Fruit fly (Drosophila melanogaster): ENCODE results near the gene GstO1.

Gene GstO1

DNA sequence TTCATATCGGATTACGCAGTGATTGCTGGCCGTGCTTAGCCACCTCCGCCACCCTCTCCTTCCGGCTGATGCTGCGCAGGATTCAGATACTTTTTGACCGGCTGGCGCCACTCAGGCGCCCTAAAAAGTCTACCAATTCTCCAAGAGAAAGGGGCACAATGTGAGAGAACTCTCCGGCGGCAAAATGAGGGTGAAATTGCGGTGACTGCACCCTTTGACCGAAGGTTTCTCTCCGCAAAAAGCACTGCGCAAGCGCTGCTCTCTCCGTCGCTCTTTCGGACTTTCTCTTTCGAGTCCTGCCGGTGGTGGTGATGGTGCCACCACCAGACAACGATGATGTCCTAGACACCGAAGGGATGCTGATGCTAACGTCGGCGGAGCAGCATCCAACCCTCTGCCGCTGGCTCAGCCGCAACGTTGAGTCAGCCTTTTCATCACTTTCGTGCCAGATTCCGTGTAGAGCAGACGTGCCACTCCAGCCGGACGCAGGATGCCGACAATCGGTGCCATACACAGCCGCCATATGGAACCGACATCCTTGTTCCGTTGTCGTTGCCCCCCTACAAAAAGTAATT lies 35.2 kb upstream of the GstO1 start (continued):
- no peak for TF ChIP-seq CG18011 (GFP tag; optimal IDR thresholded peaks at IDR 0.05)
- TF ChIP-seq NC2β (GFP tag; optimal IDR thresholded peaks at IDR 0.05): no peak
- TF ChIP-seq CG8765 (GFP tag; IDR thresholded peaks at IDR 0.05): no peak
- TF ChIP-seq HmgZ (tag; optimal IDR thresholded peaks at IDR 0.05): no peak
- no peak for TF ChIP-seq CG3163 (GFP tag; optimal IDR thresholded peaks at IDR 0.05)
- TF ChIP-seq chm (GFP tag; IDR thresholded peaks at IDR 0.05): peak; percentile 38; the same call in 1 of the 2 replicates
- TF ChIP-seq Ets65A (GFP tag): peak; percentile 51
- TF ChIP-seq gcm (GFP tag; optimal IDR thresholded peaks at IDR 0.05): no peak
- no peak for TF ChIP-seq CG18619 (GFP tag; optimal IDR thresholded peaks at IDR 0.05)
- TF ChIP-seq HLHmδ (GFP tag; optimal IDR thresholded peaks at IDR 0.05): peak; percentile 23
- TF ChIP-seq C15 (GFP tag; IDR thresholded peaks at IDR 0.05): no peak
- TF ChIP-seq Adf1 (GFP tag; IDR thresholded peaks at IDR 0.05): peak; percentile 64; the same call in 1 of the 2 replicates
- no peak for TF ChIP-seq CG10979 (tag; optimal IDR thresholded peaks at IDR 0.05)
- no peak for TF ChIP-seq CG11695 (GFP tag; IDR thresholded peaks at IDR 0.05)
- no peak for TF ChIP-seq TFAM (GFP tag; optimal IDR thresholded peaks at IDR 0.05)
- no peak for TF ChIP-seq CG11504 (tag; optimal IDR thresholded peaks at IDR 0.05)
- no peak for TF ChIP-seq Lpt (GFP tag; optimal IDR thresholded peaks at IDR 0.05)
- TF ChIP-seq dysf (GFP tag; IDR thresholded peaks at IDR 0.05): no peak

DNA sequence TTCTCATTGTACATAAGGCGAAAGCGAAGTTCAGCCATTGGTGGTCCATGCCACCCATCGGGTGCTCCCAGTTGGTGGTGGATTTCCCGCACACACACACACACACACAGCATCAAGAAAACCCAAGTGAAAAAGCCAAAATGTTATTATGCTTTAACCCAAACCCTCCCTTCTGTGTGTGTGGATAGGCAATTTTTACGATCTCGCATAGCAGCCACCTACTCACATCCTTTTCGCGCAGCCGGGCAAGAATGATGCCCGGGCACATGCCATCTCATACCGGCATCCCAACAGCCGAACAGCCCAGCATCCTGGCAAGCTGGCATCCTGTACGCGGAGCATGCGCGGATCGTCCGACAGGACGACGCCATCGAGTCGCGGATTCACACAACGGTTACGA lies 32.4 kb upstream of the GstO1 start:
- TF ChIP-seq Vsx1 (GFP tag; optimal IDR thresholded peaks at IDR 0.05) (no peak), pzg (GFP tag; optimal IDR thresholded peaks at IDR 0.05) (no peak), zf30C (GFP tag; optimal IDR thresholded peaks at IDR 0.05) (no peak), CG1832 (GFP tag; optimal IDR thresholded peaks at IDR 0.05) (peak; percentile 34), seq (GFP tag; IDR thresholded peaks at IDR 0.05) (peak; percentile 44; the same call in 1 of the 2 replicates), Nf-YC (tag; optimal IDR thresholded peaks at IDR 0.05) (peak; percentile 89), CG9932 (GFP tag; IDR thresholded peaks at IDR 0.05) (no peak), tll (GFP tag; optimal IDR thresholded peaks at IDR 0.05) (peak in 1 of 2 experiments; percentile 28), CG6791 (GFP tag; IDR thresholded peaks at IDR 0.05; ENCODE audit: partially characterized antibody) (no peak), cg (GFP tag; optimal IDR thresholded peaks at IDR 0.05) (peak; percentile 36), nerfin-1 (tag; optimal IDR thresholded peaks at IDR 0.05) (peak; percentile 78), Atf6 (GFP tag; IDR thresholded peaks at IDR 0.05) (no peak), stc (GFP tag; IDR thresholded peaks at IDR 0.05) (no peak), pnt (GFP tag; optimal IDR thresholded peaks at IDR 0.05) (no peak), CG4404 (GFP tag; IDR thresholded peaks at IDR 0.05) (no peak), CG14710 (tag; optimal IDR thresholded peaks at IDR 0.05) (no peak), cas (GFP tag; IDR thresholded peaks at IDR 0.05) (no peak), Hmx (GFP tag; optimal IDR thresholded peaks at IDR 0.05) (no peak), CG13296 (GFP tag; optimal IDR thresholded peaks at IDR 0.05) (no peak), CG9817 (tag; optimal IDR thresholded peaks at IDR 0.05) (no peak), sens (GFP tag) (peak; percentile 28), ems (GFP tag; optimal IDR thresholded peaks at IDR 0.05) (no peak), maf-S (GFP tag; optimal IDR thresholded peaks at IDR 0.05) (no peak), Ravus (GFP tag; IDR thresholded peaks at IDR 0.05) (no peak), Hand (GFP tag; optimal IDR thresholded peaks at IDR 0.05) (no peak), Deaf1 (tag; optimal IDR thresholded peaks at IDR 0.05) (peak; percentile 24), pros (GFP tag; optimal IDR thresholded peaks at IDR 0.05) (peak; percentile 68), Nf-YB (GFP tag; optimal IDR thresholded peaks at IDR 0.05) (peak; percentile 87), ewg (GFP tag; optimal IDR thresholded peaks at IDR 0.05) (peak; percentile 74), CG8944 (GFP tag; optimal IDR thresholded peaks at IDR 0.05) (no peak), NK7.1 (GFP tag; optimal IDR thresholded peaks at IDR 0.05) (no peak)

Measured in whole organism, embryonic.